Fruit fly (Drosophila melanogaster): ENCODE data around the gene Sgs8.
A peak's percentile ranks its signal among the peaks of the same experiment; 100 is the strongest.

The Sgs8 gene

dm6 chr3L:11554338-11554737 is 45.1 kb upstream of the Sgs8 start (continued):
- TF ChIP-seq CG4282 (GFP tag; optimal IDR thresholded peaks at IDR 0.05) (no peak), MBD-R2 (GFP tag; IDR thresholded peaks at IDR 0.05) (0 out of 2 replicates have a peak, but pooled peaks have one; percentile 9), Rx (GFP tag; IDR thresholded peaks at IDR 0.05) (peak; percentile 56; the same call in 1 of the 2 replicates), Chrac-16 (GFP tag; optimal IDR thresholded peaks at IDR 0.05) (peak; percentile 87), CG6854 (GFP tag; optimal IDR thresholded peaks at IDR 0.05) (peak; percentile 11), onecut (GFP tag; IDR thresholded peaks at IDR 0.05) (peak; percentile 79), CG9609 (GFP tag; optimal IDR thresholded peaks at IDR 0.05) (peak; percentile 67), Blimp-1 (GFP tag; optimal IDR thresholded peaks at IDR 0.05) (peak; percentile 91), CG7556 (GFP tag; optimal IDR thresholded peaks at IDR 0.05) (peak; percentile 80), CG4854 (GFP tag; optimal IDR thresholded peaks at IDR 0.05) (peak; percentile 74), croc (GFP tag; conservative IDR thresholded peaks at IDR 0.05) (peak; percentile 79), CG3407 (GFP tag; optimal IDR thresholded peaks at IDR 0.05) (peak; percentile 85), tgo (GFP tag; IDR thresholded peaks at IDR 0.05) (peak; percentile 71), CG12299 (tag; optimal IDR thresholded peaks at IDR 0.05) (peak; percentile 48), eve (GFP tag; optimal IDR thresholded peaks at IDR 0.05) (peak in 1 of 2 experiments; percentile 87), CG17568 (GFP tag; optimal IDR thresholded peaks at IDR 0.05) (peak; percentile 81), CG7839 (tag; optimal IDR thresholded peaks at IDR 0.05) (peak; percentile 85), dmrt11E (tag; optimal IDR thresholded peaks at IDR 0.05) (peak; percentile 97), CG10959 (GFP tag; IDR thresholded peaks at IDR 0.05) (peak; percentile 95), CG32767 (GFP tag; IDR thresholded peaks at IDR 0.05) (peak; percentile 61; the same call in 1 of the 2 replicates), CG10654 (GFP tag; optimal IDR thresholded peaks at IDR 0.05) (peak; percentile 74), CG31441 (GFP tag; IDR thresholded peaks at IDR 0.05) (peak; percentile 97), CG17829 (tag; optimal IDR thresholded peaks at IDR 0.05) (peak; percentile 96), lbe (GFP tag; optimal IDR thresholded peaks at IDR 0.05) (peak; percentile 15), Abd-B (GFP tag; optimal IDR thresholded peaks at IDR 0.05) (peak; percentile 84), slbo (GFP tag; IDR thresholded peaks at IDR 0.05) (peak; percentile 66), slp2 (GFP tag; optimal IDR thresholded peaks at IDR 0.05) (peak; percentile 64), psq (GFP tag; optimal IDR thresholded peaks at IDR 0.05) (peak; percentile 76), CG3838 (GFP tag; optimal IDR thresholded peaks at IDR 0.05) (peak; percentile 61), chinmo (GFP tag; IDR thresholded peaks at IDR 0.05; ENCODE audit: partially characterized antibody) (no peak), corto (GFP tag; optimal IDR thresholded peaks at IDR 0.05) (no peak), jing (GFP tag; optimal IDR thresholded peaks at IDR 0.05) (peak; percentile 72), Jarid2 (GFP tag; optimal IDR thresholded peaks at IDR 0.05) (no peak), Optix (GFP tag; IDR thresholded peaks at IDR 0.05) (peak; percentile 53; the same call in 2 of the 3 replicates), Sin3A (optimal IDR thresholded peaks at IDR 0.05) (no peak), NC2α (GFP tag; optimal IDR thresholded peaks at IDR 0.05) (no peak), sob (GFP tag; IDR thresholded peaks at IDR 0.05) (peak; percentile 64), CG6175 (GFP tag; IDR thresholded peaks at IDR 0.05) (no peak), Atf3 (GFP tag; optimal IDR thresholded peaks at IDR 0.05) (peak; percentile 76), CG2889 (GFP tag; IDR thresholded peaks at IDR 0.05) (0 out of 3 replicates have a peak, but pooled peaks have one; percentile 21), CG31224 (GFP tag; IDR thresholded peaks at IDR 0.05) (peak; percentile 55; the same call in 1 of the 2 replicates), CG15514 (GFP tag; optimal IDR thresholded peaks at IDR 0.05) (peak; percentile 33), pan (optimal IDR thresholded peaks at IDR 0.05) (no peak), pan (GFP tag; optimal IDR thresholded peaks at IDR 0.05 in 1 of 2, IDR thresholded peaks at IDR 0.05 in 1 of 2) (peak in 1 of 2 experiments; percentile 76), sr (GFP tag; IDR thresholded peaks at IDR 0.05) (no peak), CoRest (tag; optimal IDR thresholded peaks at IDR 0.05) (peak; percentile 85), mirr (GFP tag; optimal IDR thresholded peaks at IDR 0.05) (no peak), BtbVII (GFP tag; optimal IDR thresholded peaks at IDR 0.05) (peak; percentile 49), CG9437 (GFP tag; optimal IDR thresholded peaks at IDR 0.05) (peak; percentile 59), CG1529 (GFP tag; optimal IDR thresholded peaks at IDR 0.05) (peak; percentile 85), E2f2 (GFP tag; IDR thresholded peaks at IDR 0.05) (peak; percentile 40; the same call in 1 of the 2 replicates), cas (GFP tag; IDR thresholded peaks at IDR 0.05) (no peak)
